Fruit fly (Drosophila melanogaster) whole organism, wandering third instar larva: ENCODE data around the gene CG43245.

Experiments used
- Abd-B ChIP-seq: fragments of >200 bp; optimal IDR thresholded peaks from 2 replicates; lab custom pipeline; 2017; ENCODE audit warnings: missing biosample characterization, missing genetic modification characterization
- CG32264 ChIP-seq: fragments of 200-800 bp; sonication (Bioruptor generic); optimal IDR thresholded peaks from 2 replicates; lab custom pipeline; 2016; ENCODE audit warnings: missing biosample characterization, missing genetic modification characterization
- CG9705 ChIP-seq: fragments of 200-800 bp; sonication (Bioruptor generic); optimal IDR thresholded peaks from 2 replicates; lab custom pipeline; 2018; ENCODE audit warnings: missing biosample characterization, mild to moderate bottlenecking, missing genetic modification characterization
- CrebA ChIP-seq: fragments of 200-800 bp; sonication (Bioruptor generic); optimal IDR thresholded peaks from 2 replicates; lab custom pipeline; 2016; ENCODE audit warnings: missing biosample characterization, mild to moderate bottlenecking, missing genetic modification characterization, borderline replicate concordance
- Dfd ChIP-seq: fragments of >200 bp; optimal IDR thresholded peaks from 2 replicates; lab custom pipeline; 2017; ENCODE audit warnings: missing biosample characterization, missing genetic modification characterization
- Dif ChIP-seq: fragments of 200-275, 200-300 bp; sonication (Bioruptor generic); optimal IDR thresholded peaks from 2 replicates; lab custom pipeline; 2018; ENCODE audit warnings: missing biosample characterization, missing genetic modification characterization; ENCODE audit not compliant: partially characterized antibody
- GATAd ChIP-seq: sonication (Bioruptor generic); optimal IDR thresholded peaks from 2 replicates; lab custom pipeline; 2016; ENCODE audit warnings: missing biosample characterization, missing genetic modification characterization
- HLH106 ChIP-seq: fragments of 200-800 bp; optimal IDR thresholded peaks from 3 replicates; lab custom pipeline; 2019; ENCODE audit warnings: missing biosample characterization, mild to moderate bottlenecking, missing genetic modification characterization, moderate library complexity
- Hnf4 ChIP-seq: fragments of 200-800 bp; sonication (Bioruptor generic); optimal IDR thresholded peaks from 2 replicates; lab custom pipeline; 2016; ENCODE audit warnings: missing biosample characterization, mild to moderate bottlenecking, missing genetic modification characterization
- Hr78 ChIP-seq: fragments of >200 bp; optimal IDR thresholded peaks from 2 replicates; lab custom pipeline; 2017; ENCODE audit warnings: missing biosample characterization, missing genetic modification characterization
- Hr83 ChIP-seq: fragments of 200-300 bp; sonication (Bioruptor generic); optimal IDR thresholded peaks from 2 replicates; lab custom pipeline; 2016; ENCODE audit warnings: missing biosample characterization, mild to moderate bottlenecking, missing genetic modification characterization, moderate library complexity; ENCODE audit not compliant: poor library complexity, severe bottlenecking
- Jra ChIP-seq: sonication (Bioruptor generic); optimal IDR thresholded peaks from 2 replicates; lab custom pipeline; 2016; ENCODE audit warnings: missing biosample characterization, missing genetic modification characterization
- Mio ChIP-seq: sonication (Bioruptor generic); optimal IDR thresholded peaks from 2 replicates; lab custom pipeline; 2016; ENCODE audit warnings: missing biosample characterization, missing genetic modification characterization
- Myc ChIP-seq: fragments of >200 bp; optimal IDR thresholded peaks from 2 replicates; lab custom pipeline; 2017
- N ChIP-seq: fragments of >200 bp; optimal IDR thresholded peaks from 2 replicates; lab custom pipeline; 2018; ENCODE audit warnings: missing biosample characterization, missing external identifiers, missing genetic modification characterization
- OdsH ChIP-seq: fragments of 200-800 bp; sonication (Bioruptor generic); optimal IDR thresholded peaks from 2 replicates; lab custom pipeline; 2016; ENCODE audit warnings: missing biosample characterization, mild to moderate bottlenecking, missing genetic modification characterization
- Rel ChIP-seq, 2 experiments: fragments of 200-800 bp; sonication (Bioruptor generic) in 1 of 2; optimal IDR thresholded peaks; 2 replicates in 1 of 2; 3 replicates in 1 of 2; lab custom pipeline; 2016 to 2019; ENCODE audit warnings: mild to moderate bottlenecking in 2 of 2, missing biosample characterization in 2 of 2, missing genetic modification characterization in 2 of 2, moderate library complexity in 1 of 2
- Sp1 ChIP-seq: fragments of 200-800 bp; sonication (Bioruptor generic); optimal IDR thresholded peaks from 3 replicates; lab custom pipeline; 2019; ENCODE audit warnings: missing biosample characterization, mild to moderate bottlenecking, missing genetic modification characterization, moderate library complexity
- Vsx2 ChIP-seq: fragments of 200-300, 225-300 bp; sonication (Bioruptor generic); optimal IDR thresholded peaks from 2 replicates; lab custom pipeline; 2018; ENCODE audit warnings: missing biosample characterization, missing genetic modification characterization; ENCODE audit not compliant: partially characterized antibody
- br ChIP-seq: fragments of 200-800 bp; sonication (Bioruptor generic); optimal IDR thresholded peaks from 2 replicates; lab custom pipeline; 2016; ENCODE audit warnings: missing biosample characterization, missing genetic modification characterization
- brk ChIP-seq: fragments of 200-800 bp; sonication (Bioruptor generic); optimal IDR thresholded peaks from 2 replicates; lab custom pipeline; 2016; ENCODE audit warnings: missing biosample characterization, mild to moderate bottlenecking, missing genetic modification characterization
- dl ChIP-seq, 2 experiments: fragments of 175-275, 200-275 bp in 1 of 2; fragments of 200-275 bp in 1 of 2; sonication (Bioruptor generic); optimal IDR thresholded peaks; lab custom pipeline; 2018; ENCODE audit warnings: mild to moderate bottlenecking in 2 of 2, missing biosample characterization in 2 of 2, missing genetic modification characterization in 2 of 2, moderate library complexity in 2 of 2; ENCODE audit not compliant: partially characterized antibody in 2 of 2, insufficient read depth in 1 of 2
- dmrt93B ChIP-seq: fragments of 200-800 bp; sonication (Bioruptor generic); optimal IDR thresholded peaks from 2 replicates; lab custom pipeline; 2018; ENCODE audit warnings: missing biosample characterization, mild to moderate bottlenecking, missing genetic modification characterization
- dsf ChIP-seq: sonication (Bioruptor generic); optimal IDR thresholded peaks from 2 replicates; lab custom pipeline; 2016; ENCODE audit warnings: missing biosample characterization, missing genetic modification characterization, borderline replicate concordance
- ey ChIP-seq: fragments of 200-800 bp; sonication (Bioruptor generic); optimal IDR thresholded peaks from 2 replicates; lab custom pipeline; 2016; ENCODE audit warnings: missing biosample characterization, missing genetic modification characterization
- foxo ChIP-seq, 2 experiments: fragments of 200-800 bp; sonication (Bioruptor generic); optimal IDR thresholded peaks; 2 replicates in 1 of 2; 3 replicates in 1 of 2; lab custom pipeline; 2016 to 2017; ENCODE audit warnings: missing biosample characterization in 2 of 2, missing genetic modification characterization in 2 of 2
- fru ChIP-seq: fragments of 200-800 bp; sonication (Bioruptor generic); optimal IDR thresholded peaks from 3 replicates; lab custom pipeline; 2016; ENCODE audit warnings: missing biosample characterization, mild to moderate bottlenecking, missing genetic modification characterization
- h ChIP-seq: fragments of 200-800 bp; sonication (Bioruptor generic); optimal IDR thresholded peaks from 3 replicates; lab custom pipeline; 2016; ENCODE audit warnings: missing biosample characterization, mild to moderate bottlenecking, missing genetic modification characterization
- jim ChIP-seq: fragments of 175-275, 200-325 bp; sonication (Bioruptor generic); optimal IDR thresholded peaks from 2 replicates; lab custom pipeline; 2016; ENCODE audit warnings: missing biosample characterization, mild to moderate bottlenecking, missing genetic modification characterization
- lola ChIP-seq: fragments of >200 bp; optimal IDR thresholded peaks from 2 replicates; lab custom pipeline; 2017; ENCODE audit warnings: missing biosample characterization, missing genetic modification characterization
- pan ChIP-seq: fragments of >200 bp; optimal IDR thresholded peaks from 2 replicates; lab custom pipeline; 2017
- psq ChIP-seq: fragments of 200-800 bp; sonication (Bioruptor generic); optimal IDR thresholded peaks from 3 replicates; lab custom pipeline; 2017; ENCODE audit warnings: missing biosample characterization, mild to moderate bottlenecking, missing genetic modification characterization, moderate library complexity
- rgr ChIP-seq: fragments of 200-800 bp; sonication (Bioruptor generic); optimal IDR thresholded peaks from 3 replicates; lab custom pipeline; 2016; ENCODE audit warnings: missing biosample characterization, mild to moderate bottlenecking, missing genetic modification characterization
- sage ChIP-seq: fragments of 200-800 bp; sonication (Bioruptor generic); optimal IDR thresholded peaks from 2 replicates; lab custom pipeline; 2016; ENCODE audit warnings: missing biosample characterization, mild to moderate bottlenecking, missing genetic modification characterization
- sv ChIP-seq: fragments of 200-800 bp; sonication (Bioruptor generic); optimal IDR thresholded peaks from 3 replicates; lab custom pipeline; 2016; ENCODE audit warnings: missing biosample characterization, missing genetic modification characterization
- tai ChIP-seq: sonication (Bioruptor generic); optimal IDR thresholded peaks from 2 replicates; lab custom pipeline; 2016; ENCODE audit warnings: missing biosample characterization, missing genetic modification characterization
- usp ChIP-seq: fragments of >200 bp; optimal IDR thresholded peaks from 2 replicates; lab custom pipeline; 2017; ENCODE audit warnings: missing biosample characterization, missing genetic modification characterization
- woc ChIP-seq: sonication (Bioruptor generic); optimal IDR thresholded peaks from 2 replicates; lab custom pipeline; 2016; ENCODE audit warnings: missing biosample characterization, mild to moderate bottlenecking, missing genetic modification characterization

CG43245 gene

DNA sequence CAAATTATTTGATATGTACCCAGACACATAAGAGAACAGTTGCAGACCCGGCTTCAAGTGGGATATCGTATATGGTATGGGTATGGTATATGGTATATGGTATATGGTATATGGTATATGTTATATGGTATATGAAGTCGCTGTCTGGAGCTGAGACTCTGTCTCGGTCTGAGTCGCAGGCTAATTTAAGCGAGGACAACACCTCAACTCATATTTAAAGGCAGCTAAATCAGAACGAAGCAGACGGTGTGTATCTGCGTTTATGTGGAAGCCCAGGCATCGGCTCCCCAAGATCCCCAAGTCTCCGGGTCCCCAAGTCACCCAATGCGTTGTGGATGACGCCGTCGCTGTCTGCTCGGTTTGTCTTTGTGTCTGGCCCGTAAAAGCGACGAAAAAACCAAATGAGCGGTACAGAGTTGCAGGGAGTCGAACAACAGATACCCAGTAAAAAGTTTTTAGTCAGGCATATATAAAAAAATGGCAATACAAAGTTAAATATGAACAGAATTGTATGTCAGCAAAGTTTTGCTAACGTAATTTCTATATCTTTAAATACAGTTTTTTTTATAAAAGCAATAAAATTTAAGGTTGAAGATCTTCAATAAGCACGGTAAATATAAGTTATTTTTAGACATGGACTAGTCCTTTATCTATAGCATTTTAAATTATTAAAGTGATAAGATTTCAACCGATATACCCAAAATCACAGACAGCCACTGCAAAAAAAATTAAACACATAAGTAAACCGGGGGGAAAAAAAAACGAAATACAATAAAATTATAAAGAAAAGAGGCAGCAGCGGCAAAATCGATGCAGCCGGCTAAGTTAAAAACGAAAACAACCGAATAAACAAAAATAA lies 11.7 kb upstream of the CG43245 start:
- TF ChIP-seq usp: no peak
- peak; percentile 95 for TF ChIP-seq OdsH (GFP tag; lab: Kevin White, UChicago)
- TF ChIP-seq brk (GFP tag; lab: Kevin White, UChicago): peak; percentile 20
- no peak for TF ChIP-seq lola (GFP tag; lab: Kevin White, UChicago)
- no peak for TF ChIP-seq Myc
- TF ChIP-seq N (GFP tag; lab: Kevin White, UChicago): no peak
- TF ChIP-seq Dfd (GFP tag; lab: Kevin White, UChicago): no peak
- peak; percentile 95 for TF ChIP-seq h (GFP tag; lab: Kevin White, UChicago)
- peak; percentile 93 for TF ChIP-seq rgr (GFP tag; lab: Kevin White, UChicago)
- TF ChIP-seq jim (GFP tag; lab: Kevin White, UChicago): peak; percentile 31
- peak; percentile 94 for TF ChIP-seq fru
- no peak for TF ChIP-seq GATAd (GFP tag; lab: Kevin White, UChicago)
- peak; percentile 80 for TF ChIP-seq Hnf4 (GFP tag; lab: Kevin White, UChicago)
- TF ChIP-seq Sp1 (GFP tag; lab: Kevin White, UChicago): peak; percentile 96
- TF ChIP-seq CG32264 (GFP tag; lab: Kevin White, UChicago): peak; percentile 68
- no peak for TF ChIP-seq CrebA (GFP tag; lab: Kevin White, UChicago)
- peak; percentile 94 for TF ChIP-seq woc (GFP tag; lab: Kevin White, UChicago)
- no peak for TF ChIP-seq sv (GFP tag; lab: Kevin White, UChicago)
- TF ChIP-seq Vsx2: peak; percentile 94
- TF ChIP-seq foxo (GFP tag; optimal IDR thresholded peaks at IDR 0.05; lab: Kevin White, UChicago): peak in 1 of 2 experiments; percentile 96
- TF ChIP-seq CG9705 (GFP tag; lab: Kevin White, UChicago): peak; percentile 76
- TF ChIP-seq HLH106 (tag; lab: Kevin White, UChicago): peak; percentile 95
- peak; percentile 64 for TF ChIP-seq sage (GFP tag; lab: Kevin White, UChicago)
- TF ChIP-seq tai (GFP tag; lab: Kevin White, UChicago): peak; percentile 43
- peak; percentile 11 for TF ChIP-seq Dif (GFP tag; lab: Kevin White, UChicago)
- peak; percentile 72 for TF ChIP-seq pan
- peak; percentile 44 for TF ChIP-seq Jra (GFP tag; lab: Kevin White, UChicago)
- TF ChIP-seq Hr78: no peak
- no peak for TF ChIP-seq Hr83 (GFP tag; lab: Kevin White, UChicago)
- TF ChIP-seq Rel (GFP tag; optimal IDR thresholded peaks at IDR 0.05; lab: Kevin White, UChicago): peak; percentile 25
- TF ChIP-seq Rel (tag; optimal IDR thresholded peaks at IDR 0.05; lab: Kevin White, UChicago): peak; percentile 51
- TF ChIP-seq dsf (GFP tag; lab: Kevin White, UChicago): peak; percentile 66
- TF ChIP-seq dl (GFP tag; optimal IDR thresholded peaks at IDR 0.05; lab: Kevin White, UChicago; ENCODE audit: insufficient read depth in 1 of 2, partially characterized antibody in 2 of 2): peak in 1 of 2 experiments; percentile 2
- TF ChIP-seq br (GFP tag; lab: Kevin White, UChicago): peak; percentile 90
- peak; percentile 92 for TF ChIP-seq psq (GFP tag; lab: Kevin White, UChicago)
- TF ChIP-seq dmrt93B: peak; percentile 96
- peak; percentile 90 for TF ChIP-seq ey (GFP tag; lab: Kevin White, UChicago)
- TF ChIP-seq Abd-B (GFP tag; lab: Kevin White, UChicago): no peak
- TF ChIP-seq Mio: peak; percentile 18

DNA sequence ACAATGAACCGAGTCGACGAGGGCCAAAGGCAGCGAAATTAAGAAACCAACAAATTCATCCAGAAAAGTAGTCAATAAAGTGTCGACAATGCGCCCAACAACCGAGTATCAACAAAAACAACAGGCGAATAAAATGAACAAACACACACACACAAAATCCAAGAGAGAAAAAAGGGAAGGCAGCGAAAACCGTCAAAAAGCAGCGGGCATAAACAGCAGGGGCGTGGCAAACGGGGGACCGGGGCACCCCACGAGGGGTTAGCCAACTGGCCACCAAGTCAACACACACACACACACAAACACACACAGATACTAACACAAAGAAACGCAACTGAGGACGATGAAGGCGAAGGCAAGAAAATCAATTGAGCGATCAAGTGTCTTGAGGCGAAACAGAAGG lies 11.0 kb upstream of the CG43245 start:
- TF ChIP-seq lola (GFP tag; lab: Kevin White, UChicago): no peak
- TF ChIP-seq Hr78: no peak
- peak; percentile 34 for TF ChIP-seq Jra (GFP tag; lab: Kevin White, UChicago)
- peak; percentile 68 for TF ChIP-seq Dfd (GFP tag; lab: Kevin White, UChicago)
- no peak for TF ChIP-seq Mio
- TF ChIP-seq fru: peak; percentile 6
- TF ChIP-seq Dif (GFP tag; lab: Kevin White, UChicago): peak; percentile 24
- peak; percentile 75 for TF ChIP-seq psq (GFP tag; lab: Kevin White, UChicago)
- no peak for TF ChIP-seq Rel (GFP tag; optimal IDR thresholded peaks at IDR 0.05; lab: Kevin White, UChicago)
- TF ChIP-seq Rel (tag; optimal IDR thresholded peaks at IDR 0.05; lab: Kevin White, UChicago): peak; percentile 94
